Worm (Caenorhabditis elegans): Measurements from ENCODE around the gene C17H12.37.
"Not testable (repeated sequence)": the region's sequence is repeated elsewhere in the genome, so short reads cannot be mapped to it uniquely, and the experiment has no call there.

The C17H12.37 gene

DNA sequence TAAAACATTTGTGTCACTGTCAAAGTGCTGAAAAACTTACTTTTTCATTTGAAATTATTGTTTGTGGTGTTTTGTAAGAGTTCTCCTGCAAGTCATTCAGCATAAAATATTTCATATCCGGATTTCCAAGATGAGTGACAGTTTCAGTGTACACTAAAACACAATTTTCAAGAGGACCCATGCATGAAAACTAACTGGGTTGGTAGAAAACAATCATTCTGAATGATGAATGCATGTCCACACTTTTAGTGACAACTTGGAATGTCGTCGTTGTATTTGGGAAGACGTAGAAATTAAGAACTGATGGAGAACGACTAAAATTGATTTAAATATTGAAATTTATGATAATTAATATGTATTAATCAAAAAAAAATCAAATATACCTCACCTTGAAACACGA is 16.8 kb downstream of the C17H12.37 start:
- TF ChIP-seq sea-1 (GFP tag; conservative IDR thresholded peaks at IDR 0.05) (no peak), tbx-11 (GFP tag; IDR thresholded peaks at IDR 0.05) (no peak)

DNA sequence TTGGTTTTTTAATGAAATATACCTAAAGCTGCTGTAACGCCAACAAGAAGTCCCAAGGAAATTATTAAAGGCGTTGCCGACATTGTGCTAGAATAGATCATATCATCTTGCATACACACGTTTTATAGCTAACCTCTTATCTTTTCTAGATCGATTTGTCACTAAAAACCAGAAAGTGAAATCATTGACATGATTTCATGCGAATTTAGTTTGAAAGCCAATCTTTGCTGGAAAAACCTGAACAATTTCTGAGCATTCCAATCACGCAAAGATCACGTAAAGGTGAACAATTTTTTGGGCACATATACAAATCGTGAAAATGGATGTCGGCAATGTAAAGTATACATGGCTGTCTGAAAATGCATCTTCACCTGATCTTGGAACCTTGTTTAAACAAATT is 17.5 kb downstream of the C17H12.37 start, which contains the start of gene C17H12.6:
Gene C17H12.6, minus strand, starts transcription at position 101 of the 400 bp plus-strand sequence.
- TF ChIP-seq ets-7 (tag; optimal IDR thresholded peaks at IDR 0.05): no peak
- TF ChIP-seq tbx-11 (GFP tag; IDR thresholded peaks at IDR 0.05): no peak
- no peak for TF ChIP-seq pes-1 (GFP tag; IDR thresholded peaks at IDR 0.05)
- TF ChIP-seq ceh-13 (GFP tag; optimal IDR thresholded peaks at IDR 0.05): no peak
- no peak for TF ChIP-seq sea-1 (GFP tag; conservative IDR thresholded peaks at IDR 0.05)
- no peak for TF ChIP-seq B0310.2 (tag; optimal IDR thresholded peaks at IDR 0.05)

DNA sequence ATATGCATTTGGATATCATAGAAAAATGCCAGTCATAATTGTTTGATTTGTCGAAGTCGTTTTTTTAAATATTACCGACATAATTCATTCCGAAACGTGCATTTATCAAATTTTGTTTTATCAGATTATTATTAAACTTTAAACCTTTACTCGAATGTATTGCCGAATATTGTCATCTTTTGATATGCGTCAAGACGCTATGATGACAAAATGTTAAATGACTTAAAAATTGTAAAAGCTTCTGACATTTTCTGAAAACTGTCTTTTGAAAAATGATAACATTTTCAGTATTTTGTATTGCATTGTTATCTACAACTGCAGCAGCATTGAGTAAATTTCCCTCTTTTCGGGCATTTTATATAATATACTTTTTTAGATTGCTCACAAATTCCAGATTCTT is 19.7 kb downstream of the C17H12.37 start, which contains the start of gene H20E11.3:
Gene H20E11.3, plus strand, starts transcription at position 195 of the 400 bp plus-strand sequence.
- TF ChIP-seq ceh-36 (tag; optimal IDR thresholded peaks at IDR 0.05) (no peak), F13C5.2 (tag; optimal IDR thresholded peaks at IDR 0.05) (no peak), ceh-13 (GFP tag; optimal IDR thresholded peaks at IDR 0.05) (no peak)

DNA sequence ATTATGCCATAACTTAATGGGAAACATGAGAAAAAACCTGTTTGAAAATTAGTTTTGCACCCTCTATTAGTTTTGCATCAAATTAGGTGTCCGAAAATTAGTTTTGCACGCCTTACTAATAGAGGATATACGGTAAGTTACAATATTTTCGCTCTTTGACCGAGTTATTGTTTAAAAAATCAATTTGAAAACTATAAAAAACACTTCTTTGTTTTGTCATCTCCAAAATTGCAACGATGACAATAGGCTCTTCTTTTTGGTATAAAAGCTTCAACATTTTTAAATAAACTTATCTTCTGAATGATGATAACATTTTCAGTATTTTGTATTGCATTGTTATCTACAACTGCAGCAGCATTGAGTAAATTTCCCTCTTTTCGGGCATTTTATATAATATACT is 22.6 kb downstream of the C17H12.37 start, which contains the start of gene H20E11.2:
Gene H20E11.2, plus strand, starts transcription at position 301 of the 400 bp plus-strand sequence.
- TF ChIP-seq aly-1 (tag; optimal IDR thresholded peaks at IDR 0.05); pes-1 (GFP tag; IDR thresholded peaks at IDR 0.05); ceh-36 (tag; optimal IDR thresholded peaks at IDR 0.05): not testable (repeated sequence)

DNA sequence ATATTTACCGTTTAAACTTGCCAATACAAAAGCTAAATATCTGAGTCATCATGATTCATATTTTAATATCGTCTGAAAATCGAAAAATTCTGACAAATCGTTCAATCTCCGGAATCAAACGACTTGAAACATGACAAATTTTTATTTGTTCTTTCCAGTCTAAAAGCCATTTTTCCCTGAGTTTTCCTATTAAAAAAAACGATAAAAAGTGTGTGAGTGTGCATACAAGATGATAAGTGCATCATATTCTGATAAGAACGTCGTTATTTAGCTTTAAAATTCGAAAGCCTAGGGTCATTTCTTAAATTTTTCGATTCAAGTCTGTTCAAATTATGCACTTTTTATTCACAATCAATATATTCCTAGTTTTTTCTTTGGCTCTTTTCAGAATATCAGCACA is 25.0 kb downstream of the C17H12.37 start, which contains the start of gene H20E11.1:
Gene H20E11.1, plus strand, starts transcription at position 244 of the 400 bp plus-strand sequence.
- no peak for TF ChIP-seq ama-1 (optimal IDR thresholded peaks at IDR 0.05)

DNA sequence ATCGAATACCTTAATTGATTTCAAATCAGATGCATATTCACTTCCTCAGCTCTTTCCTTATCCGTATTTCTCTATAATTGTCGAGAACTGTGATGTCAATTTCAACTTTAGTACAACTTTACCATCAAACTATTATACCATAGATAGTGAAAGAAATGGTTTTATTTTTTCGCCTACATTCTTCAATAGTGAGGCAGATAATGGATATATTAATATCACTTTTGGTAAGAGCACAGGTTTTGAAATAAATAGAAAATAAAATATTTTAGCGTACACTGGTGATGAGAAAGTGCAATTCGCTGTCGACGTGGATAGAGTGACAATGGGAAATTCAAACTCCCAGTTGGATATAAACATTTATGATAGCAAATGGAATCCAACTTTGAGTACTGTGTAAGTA is 27.3 kb downstream of the C17H12.37 start:
- TF ChIP-seq tra-4 (tag; optimal IDR thresholded peaks at IDR 0.05) (no peak), flt-1 (GFP tag; IDR thresholded peaks at IDR 0.05) (no peak), tbx-11 (GFP tag; IDR thresholded peaks at IDR 0.05) (no peak), ceh-13 (GFP tag; optimal IDR thresholded peaks at IDR 0.05) (no peak), pes-1 (GFP tag; IDR thresholded peaks at IDR 0.05) (no peak), sea-1 (GFP tag; conservative IDR thresholded peaks at IDR 0.05) (no peak), B0310.2 (tag; optimal IDR thresholded peaks at IDR 0.05) (no peak), tbx-37 (GFP tag; conservative IDR thresholded peaks at IDR 0.05) (no peak), F13C5.2 (tag; optimal IDR thresholded peaks at IDR 0.05) (no peak), ets-7 (tag; optimal IDR thresholded peaks at IDR 0.05) (no peak), hmg-4 (GFP tag; optimal IDR thresholded peaks at IDR 0.05) (no peak), hmbx-1 (tag; optimal IDR thresholded peaks at IDR 0.05) (no peak), scrt-1 (GFP tag; IDR thresholded peaks at IDR 0.05) (no peak), ama-1 (optimal IDR thresholded peaks at IDR 0.05) (no peak), aly-1 (tag; optimal IDR thresholded peaks at IDR 0.05) (no peak), ceh-36 (tag; optimal IDR thresholded peaks at IDR 0.05) (no peak), hnd-1 (tag; optimal IDR thresholded peaks at IDR 0.05) (no peak)

DNA sequence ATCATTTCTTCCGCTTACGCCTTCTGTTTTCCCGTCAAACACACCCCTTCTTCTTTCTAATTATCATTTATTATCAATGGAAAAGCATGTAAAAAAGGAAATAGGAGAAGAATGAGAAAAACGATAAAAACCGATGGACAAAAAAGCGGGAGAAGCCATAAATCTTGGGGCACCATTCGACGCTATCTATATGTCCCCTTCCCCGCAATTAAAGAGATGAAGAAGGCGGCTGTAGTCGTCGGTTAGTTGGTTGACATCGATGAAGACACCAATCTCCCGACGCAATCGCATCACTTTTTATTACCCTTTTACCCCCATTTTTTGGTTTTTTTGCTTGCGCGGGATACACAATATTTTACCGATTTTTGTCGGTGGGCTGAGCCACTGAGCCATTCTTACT is 28.7 kb downstream of the C17H12.37 start:
- TF ChIP-seq flt-1 (GFP tag; IDR thresholded peaks at IDR 0.05): no peak
- TF ChIP-seq hnd-1 (tag; optimal IDR thresholded peaks at IDR 0.05): no peak
- no peak for TF ChIP-seq scrt-1 (GFP tag; IDR thresholded peaks at IDR 0.05)
- TF ChIP-seq B0310.2 (tag; optimal IDR thresholded peaks at IDR 0.05): no peak
- TF ChIP-seq hmbx-1 (tag; optimal IDR thresholded peaks at IDR 0.05): no peak
- no peak for TF ChIP-seq aly-1 (tag; optimal IDR thresholded peaks at IDR 0.05)
- TF ChIP-seq ceh-13 (GFP tag; optimal IDR thresholded peaks at IDR 0.05): no peak
- no peak for TF ChIP-seq tra-4 (tag; optimal IDR thresholded peaks at IDR 0.05)
- no peak for TF ChIP-seq ets-7 (tag; optimal IDR thresholded peaks at IDR 0.05)
- no peak for TF ChIP-seq ama-1 (optimal IDR thresholded peaks at IDR 0.05)
- TF ChIP-seq tbx-37 (GFP tag; conservative IDR thresholded peaks at IDR 0.05): no peak
- TF ChIP-seq ceh-36 (tag; optimal IDR thresholded peaks at IDR 0.05): no peak
- no peak for TF ChIP-seq F13C5.2 (tag; optimal IDR thresholded peaks at IDR 0.05)
- TF ChIP-seq hmg-4 (GFP tag; optimal IDR thresholded peaks at IDR 0.05): no peak
- no peak for TF ChIP-seq sea-1 (GFP tag; conservative IDR thresholded peaks at IDR 0.05)

DNA sequence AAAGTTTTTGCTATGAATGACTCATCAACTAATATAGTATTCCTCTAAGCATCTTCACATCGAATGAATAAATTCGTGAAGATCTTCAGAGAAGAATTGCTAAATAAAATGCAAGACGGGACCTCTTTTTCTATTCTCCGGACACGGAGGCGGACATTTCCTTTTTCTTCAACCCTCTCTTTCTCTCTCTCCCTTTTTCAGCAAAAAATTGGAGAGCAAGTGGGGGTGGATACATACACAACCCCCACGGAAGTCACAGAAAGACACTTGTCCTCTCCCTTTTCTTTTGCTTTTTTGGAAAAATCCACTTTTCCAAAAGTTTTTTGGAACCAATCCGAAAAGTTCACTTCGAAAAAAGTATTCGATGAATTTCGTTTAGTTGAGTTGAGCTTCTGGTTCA is 29.8 kb downstream of the C17H12.37 start:
- TF ChIP-seq ama-1 (optimal IDR thresholded peaks at IDR 0.05): no peak
- TF ChIP-seq hmg-4 (GFP tag; optimal IDR thresholded peaks at IDR 0.05): no peak
- no peak for TF ChIP-seq tra-4 (tag; optimal IDR thresholded peaks at IDR 0.05)
- TF ChIP-seq hnd-1 (tag; optimal IDR thresholded peaks at IDR 0.05): no peak
- TF ChIP-seq tbx-37 (GFP tag; conservative IDR thresholded peaks at IDR 0.05): no peak
- no peak for TF ChIP-seq pes-1 (GFP tag; IDR thresholded peaks at IDR 0.05)
- no peak for TF ChIP-seq aly-1 (tag; optimal IDR thresholded peaks at IDR 0.05)
- TF ChIP-seq ets-7 (tag; optimal IDR thresholded peaks at IDR 0.05): no peak
- TF ChIP-seq ceh-36 (tag; optimal IDR thresholded peaks at IDR 0.05): no peak
- TF ChIP-seq sea-1 (GFP tag; conservative IDR thresholded peaks at IDR 0.05): no peak
- no peak for TF ChIP-seq hmbx-1 (tag; optimal IDR thresholded peaks at IDR 0.05)
- TF ChIP-seq F13C5.2 (tag; optimal IDR thresholded peaks at IDR 0.05): no peak
- no peak for TF ChIP-seq B0310.2 (tag; optimal IDR thresholded peaks at IDR 0.05)
- no peak for TF ChIP-seq tbx-11 (GFP tag; IDR thresholded peaks at IDR 0.05)
- no peak for TF ChIP-seq ceh-13 (GFP tag; optimal IDR thresholded peaks at IDR 0.05)
- TF ChIP-seq flt-1 (GFP tag; IDR thresholded peaks at IDR 0.05): no peak
- TF ChIP-seq scrt-1 (GFP tag; IDR thresholded peaks at IDR 0.05): no peak

DNA sequence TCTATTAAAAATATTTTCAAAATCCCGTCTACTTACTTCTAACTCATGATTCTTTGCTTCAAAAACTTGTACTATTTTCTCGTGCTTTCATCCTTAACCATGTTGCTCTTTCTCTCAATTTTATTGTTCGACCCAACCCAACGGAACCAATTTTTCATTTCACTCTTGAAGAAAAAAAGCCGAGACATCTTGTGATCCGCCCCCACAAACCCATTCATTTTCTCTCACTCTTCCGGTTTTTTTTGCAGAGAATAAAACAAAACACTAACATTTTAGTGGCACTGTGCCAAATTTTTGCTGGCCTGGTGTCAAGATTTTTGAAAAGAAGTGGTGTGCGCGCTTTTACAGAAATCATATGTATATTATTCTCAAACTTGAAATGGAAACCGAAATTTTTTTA is 31.9 kb downstream of the C17H12.37 start:
- TF ChIP-seq ceh-13 (GFP tag; optimal IDR thresholded peaks at IDR 0.05) (no peak), aly-1 (tag; optimal IDR thresholded peaks at IDR 0.05) (no peak), pes-1 (GFP tag; IDR thresholded peaks at IDR 0.05) (no peak), hmg-4 (GFP tag; optimal IDR thresholded peaks at IDR 0.05) (no peak), tbx-37 (GFP tag; conservative IDR thresholded peaks at IDR 0.05) (no peak), hnd-1 (tag; optimal IDR thresholded peaks at IDR 0.05) (no peak), tra-4 (tag; optimal IDR thresholded peaks at IDR 0.05) (no peak), hmbx-1 (tag; optimal IDR thresholded peaks at IDR 0.05) (no peak), ets-7 (tag; optimal IDR thresholded peaks at IDR 0.05) (no peak), sea-1 (GFP tag; conservative IDR thresholded peaks at IDR 0.05) (no peak), B0310.2 (tag; optimal IDR thresholded peaks at IDR 0.05) (no peak), flt-1 (GFP tag; IDR thresholded peaks at IDR 0.05) (no peak), F13C5.2 (tag; optimal IDR thresholded peaks at IDR 0.05) (no peak), ama-1 (optimal IDR thresholded peaks at IDR 0.05) (no peak), tbx-11 (GFP tag; IDR thresholded peaks at IDR 0.05) (no peak), scrt-1 (GFP tag; IDR thresholded peaks at IDR 0.05) (no peak), ceh-36 (tag; optimal IDR thresholded peaks at IDR 0.05) (no peak)

All from whole organism, early embryonic.